Fruit fly (Drosophila melanogaster) whole organism, prepupa: ENCODE measurements around the gene CCHa2.

Experiments
- Blimp-1 ChIP-seq: fragments of 200-800 bp; sonication (Bioruptor generic); optimal IDR thresholded peaks from 3 replicates; lab custom pipeline; 2017; ENCODE audit warnings: missing biosample characterization, missing genetic modification characterization, mild to moderate bottlenecking, moderate library complexity, missing genetic modification reagents
- CG11294 ChIP-seq: fragments of 200-800 bp; sonication (Bioruptor generic); IDR thresholded peaks from 2 replicates; pipeline ENCODE4 v1.3.6; 2022; ENCODE audit warnings: missing biosample characterization, missing genetic modification characterization
- CG11762 ChIP-seq: fragments of 200-800 bp; sonication (Bioruptor generic); optimal IDR thresholded peaks from 3 replicates; lab custom pipeline; 2016; ENCODE audit warnings: missing biosample characterization, missing genetic modification characterization; ENCODE audit not compliant: insufficient read depth
- CG3032 ChIP-seq: fragments of 200-800 bp; optimal IDR thresholded peaks from 2 replicates; lab custom pipeline; 2019; ENCODE audit warnings: missing biosample characterization, mild to moderate bottlenecking, missing genetic modification characterization, moderate library complexity
- CG32006 ChIP-seq: fragments of 200-800 bp; sonication (Bioruptor generic); optimal IDR thresholded peaks from 3 replicates; lab custom pipeline; 2017; ENCODE audit warnings: missing biosample characterization, mild to moderate bottlenecking, missing genetic modification characterization
- CG3919 ChIP-seq: fragments of 200-800 bp; sonication (Bioruptor generic); optimal IDR thresholded peaks from 3 replicates; lab custom pipeline; 2016; ENCODE audit warnings: missing biosample characterization, missing genetic modification characterization
- CG4318 ChIP-seq: fragments of 200-800 bp; sonication (Bioruptor generic); optimal IDR thresholded peaks from 3 replicates; lab custom pipeline; 2017; ENCODE audit warnings: missing biosample characterization, mild to moderate bottlenecking, missing genetic modification characterization
- CG6163 ChIP-seq: fragments of 200-800 bp; sonication (Bioruptor generic); IDR thresholded peaks from 3 replicates; pipeline ENCODE4 v1.3.6; 2022; ENCODE audit warnings: missing biosample characterization, missing genetic modification characterization
- CG6276 ChIP-seq: fragments of 200-800 bp; sonication (Bioruptor generic); optimal IDR thresholded peaks from 2 replicates; lab custom pipeline; 2017; ENCODE audit warnings: missing biosample characterization, mild to moderate bottlenecking, missing genetic modification characterization
- CG6792 ChIP-seq: fragments of 200-800 bp; sonication (Bioruptor generic); optimal IDR thresholded peaks from 3 replicates; lab custom pipeline; 2016; ENCODE audit warnings: missing biosample characterization, missing genetic modification characterization
- CG6808 ChIP-seq: fragments of 200-800 bp; sonication (Bioruptor generic); optimal IDR thresholded peaks from 3 replicates; lab custom pipeline; 2017; ENCODE audit warnings: missing biosample characterization, missing genetic modification characterization, mild to moderate bottlenecking, moderate library complexity, missing genetic modification reagents
- CG6854 ChIP-seq: fragments of 200-800 bp; sonication (Bioruptor generic); optimal IDR thresholded peaks from 2 replicates; lab custom pipeline; 2017; ENCODE audit warnings: missing biosample characterization, mild to moderate bottlenecking, missing genetic modification characterization
- CG7368 ChIP-seq: fragments of 200-800 bp; sonication (Bioruptor generic); optimal IDR thresholded peaks from 3 replicates; lab custom pipeline; 2016; ENCODE audit warnings: missing biosample characterization, missing genetic modification characterization
- CG8632 ChIP-seq: fragments of 200-800 bp; sonication (Bioruptor generic); optimal IDR thresholded peaks from 3 replicates; lab custom pipeline; 2016; ENCODE audit warnings: missing biosample characterization, missing genetic modification characterization
- CG9139 ChIP-seq: fragments of 200-800 bp; sonication (Bioruptor generic); optimal IDR thresholded peaks from 3 replicates; lab custom pipeline; 2017; ENCODE audit warnings: missing biosample characterization, mild to moderate bottlenecking, missing genetic modification characterization
- Ets21C ChIP-seq: fragments of 200-800 bp; sonication (Bioruptor generic); optimal IDR thresholded peaks from 3 replicates; lab custom pipeline; 2016; ENCODE audit warnings: missing biosample characterization, missing genetic modification characterization
- Ets96B ChIP-seq: fragments of 200-800 bp; optimal IDR thresholded peaks from 2 replicates; lab custom pipeline; 2019; ENCODE audit warnings: missing biosample characterization, mild to moderate bottlenecking, missing genetic modification characterization, moderate library complexity
- Hr38 ChIP-seq: sonication (Bioruptor generic); optimal IDR thresholded peaks from 2 replicates; lab custom pipeline; 2016; ENCODE audit warnings: missing biosample characterization, missing genetic modification characterization
- Hr39 ChIP-seq: fragments of 200-800 bp; sonication (Bioruptor generic); optimal IDR thresholded peaks from 2 replicates; lab custom pipeline; 2016; ENCODE audit warnings: missing biosample characterization, missing genetic modification characterization
- Hr4 ChIP-seq: fragments of 200-800 bp; sonication (Bioruptor generic); optimal IDR thresholded peaks from 3 replicates; lab custom pipeline; 2016; ENCODE audit warnings: missing biosample characterization, missing genetic modification characterization
- Met ChIP-seq: fragments of 200-800 bp; sonication (Bioruptor generic); optimal IDR thresholded peaks from 3 replicates; lab custom pipeline; 2016; ENCODE audit warnings: missing biosample characterization, missing genetic modification characterization
- Sox14 ChIP-seq: fragments of 200-800 bp; sonication (Bioruptor generic); optimal IDR thresholded peaks from 3 replicates; lab custom pipeline; 2016; ENCODE audit warnings: missing biosample characterization, missing genetic modification characterization
- Sox15 ChIP-seq: fragments of 200-800 bp; sonication (Bioruptor generic); optimal IDR thresholded peaks from 3 replicates; lab custom pipeline; 2016; ENCODE audit warnings: missing biosample characterization, missing genetic modification characterization
- achi ChIP-seq: fragments of 200-800 bp; sonication (Bioruptor generic); optimal IDR thresholded peaks from 3 replicates; lab custom pipeline; 2016; ENCODE audit warnings: missing biosample characterization, missing genetic modification characterization
- fd59A ChIP-seq: fragments of 200-800 bp; sonication (Bioruptor generic); optimal IDR thresholded peaks from 2 replicates; lab custom pipeline; 2017; ENCODE audit warnings: missing biosample characterization, mild to moderate bottlenecking, missing genetic modification characterization, missing genetic modification reagents
- fkh ChIP-seq: fragments of 200-800 bp; sonication (Bioruptor generic); optimal IDR thresholded peaks from 3 replicates; lab custom pipeline; 2017; ENCODE audit warnings: missing biosample characterization, mild to moderate bottlenecking, missing genetic modification characterization, moderate library complexity
- lz ChIP-seq: fragments of 200-800 bp; sonication (Bioruptor generic); optimal IDR thresholded peaks from 3 replicates; lab custom pipeline; 2016; ENCODE audit warnings: missing biosample characterization, missing genetic modification characterization
- pdm3 ChIP-seq: fragments of 200-800 bp; sonication (Bioruptor generic); optimal IDR thresholded peaks from 3 replicates; lab custom pipeline; 2016; ENCODE audit warnings: missing biosample characterization, missing genetic modification characterization
- spab ChIP-seq: fragments of 200-800 bp; sonication (Bioruptor generic); optimal IDR thresholded peaks from 2 replicates; lab custom pipeline; 2017; ENCODE audit warnings: missing biosample characterization, mild to moderate bottlenecking, missing genetic modification characterization, missing genetic modification reagents
- ss ChIP-seq, 2 experiments: fragments of 200-800 bp; sonication (Bioruptor generic); optimal IDR thresholded peaks; 2 replicates in 1 of 2; 3 replicates in 1 of 2; lab custom pipeline; 2017 to 2018; ENCODE audit warnings: mild to moderate bottlenecking in 2 of 2, missing biosample characterization in 2 of 2, missing genetic modification characterization in 2 of 2, moderate library complexity in 1 of 2
- svp ChIP-seq: fragments of 200-800 bp; sonication (Bioruptor generic); peaks from one replicate; lab custom pipeline; 2016; ENCODE audit warnings: missing biosample characterization, missing genetic modification characterization
- vri ChIP-seq: fragments of 200-800 bp; sonication (Bioruptor generic); optimal IDR thresholded peaks from 3 replicates; lab custom pipeline; 2016; ENCODE audit warnings: missing biosample characterization, mild to moderate bottlenecking, missing genetic modification characterization

The CCHa2 gene

dm6 chr3R:13400902-13401721 lies 6.1 kb upstream of the CCHa2 start (continued):
- TF ChIP-seq CG6854 (GFP tag; lab: Kevin White, UChicago) (peak; percentile 68), svp (peak; percentile 97), CG9139 (peak; percentile 76), Hr39 (GFP tag; lab: Kevin White, UChicago) (peak; percentile 94), CG4318 (GFP tag; lab: Kevin White, UChicago) (peak; percentile 91), spab (GFP tag; lab: Kevin White, UChicago) (peak; percentile 92), Hr4 (GFP tag; lab: Kevin White, UChicago) (peak; percentile 97), Ets21C (GFP tag; lab: Kevin White, UChicago) (peak; percentile 90), CG6792 (GFP tag; lab: Kevin White, UChicago) (peak; percentile 94), achi (GFP tag; lab: Kevin White, UChicago) (peak; percentile 93), fkh (GFP tag; lab: Kevin White, UChicago) (peak; percentile 18), CG6276 (GFP tag; lab: Kevin White, UChicago) (peak; percentile 92), Hr38 (peak; percentile 25), CG11294 (GFP tag; lab: Robert Waterston, UW) (peak; percentile 74), Blimp-1 (GFP tag; lab: Kevin White, UChicago) (peak; percentile 91), Ets96B (peak; percentile 93), vri (GFP tag; lab: Kevin White, UChicago) (peak; percentile 93), CG8632 (GFP tag; lab: Kevin White, UChicago) (peak; percentile 96)
- TF ChIP-seq, all 60 proteins: peak for 60

dm6 chr3R:13397535-13397934 lies 2.5 kb upstream of the CCHa2 start, which contains the start of gene CG14377:
TSS of gene CG14377 (plus strand) at chr3R:13397835.
- no peak for TF ChIP-seq fd59A (GFP tag; lab: Kevin White, UChicago)

- TF ChIP-seq CG32006 (GFP tag; lab: Kevin White, UChicago) = no peak
- TF ChIP-seq Hr4 (GFP tag; lab: Kevin White, UChicago) = no peak
- no peak for TF ChIP-seq CG7368 (GFP tag; lab: Kevin White, UChicago)
- no peak for TF ChIP-seq lz
- no peak for TF ChIP-seq Sox15 (GFP tag; lab: Kevin White, UChicago)
- no peak for TF ChIP-seq Met (GFP tag; lab: Kevin White, UChicago)
- no peak for TF ChIP-seq achi (GFP tag; lab: Kevin White, UChicago)
- no peak for TF ChIP-seq fkh (GFP tag; lab: Kevin White, UChicago)
- TF ChIP-seq pdm3 (GFP tag; lab: Kevin White, UChicago) = no peak
- TF ChIP-seq ss (GFP tag; optimal IDR thresholded peaks at IDR 0.05; lab: Kevin White, UChicago) = no peak
- TF ChIP-seq CG6854 (GFP tag; lab: Kevin White, UChicago) = no peak
- no peak for TF ChIP-seq CG3919 (GFP tag; lab: Kevin White, UChicago)
- TF ChIP-seq CG6808 (GFP tag; lab: Kevin White, UChicago) = no peak
- TF ChIP-seq Sox14 (GFP tag; lab: Kevin White, UChicago) = no peak
- no peak for TF ChIP-seq CG6163 (GFP tag; lab: Robert Waterston, UW)
- TF ChIP-seq CG11762 = no peak
- TF ChIP-seq CG11294 (GFP tag; lab: Robert Waterston, UW) = no peak
- no peak for TF ChIP-seq CG4318 (GFP tag; lab: Kevin White, UChicago)
- TF ChIP-seq svp = no peak
- no peak for TF ChIP-seq CG3032 (tag; lab: Kevin White, UChicago)
- TF ChIP-seq, all 60 proteins: peak for 0
Observed at dm6 chr3R:13397040-13397439, 2.0 kb upstream of the CCHa2 start, which contains the start of gene CG14374. TSS of gene CG14374 (minus strand) at chr3R:13397140.

dm6 chr3R:13393009-13393408 lies 2.0 kb downstream of the CCHa2 start:
- no peak for TF ChIP-seq fd59A (GFP tag; lab: Kevin White, UChicago)
- TF ChIP-seq svp = peak; percentile 96
